Fruit fly (Drosophila melanogaster) whole organism, pupa: ENCODE results near the gene Irk1.

Experiments used
- CG10348 ChIP-seq: fragments of 200-800 bp; sonication (Bioruptor generic); IDR thresholded peaks from 2 replicates; pipeline ENCODE4 v1.3.6; 2022; ENCODE audit warnings: missing biosample characterization, missing genetic modification characterization
- CG12605 ChIP-seq: fragments of 200-800 bp; sonication (Bioruptor generic); IDR thresholded peaks from 2 replicates; pipeline ENCODE4 v1.3.6; 2022; ENCODE audit warnings: missing biosample characterization, missing genetic modification characterization
- CG13204 ChIP-seq: fragments of 200-800 bp; sonication (Bioruptor generic); optimal IDR thresholded peaks from 2 replicates; lab custom pipeline; 2018; ENCODE audit warnings: missing biosample characterization, mild to moderate bottlenecking, missing genetic modification characterization, moderate library complexity
- CG14655 ChIP-seq: fragments of 200-800 bp; sonication (Bioruptor generic); optimal IDR thresholded peaks from 3 replicates; lab custom pipeline; 2017; ENCODE audit warnings: mild to moderate bottlenecking, missing biosample characterization, missing genetic modification reagents, missing genetic modification characterization
- CG15710 ChIP-seq: fragments of 200-800 bp; sonication (Bioruptor generic); optimal IDR thresholded peaks from 2 replicates; lab custom pipeline; 2018; ENCODE audit warnings: missing biosample characterization, mild to moderate bottlenecking, missing genetic modification characterization, moderate library complexity
- CG17806 ChIP-seq: fragments of 200-800 bp; sonication (Bioruptor generic); optimal IDR thresholded peaks from 2 replicates; lab custom pipeline; 2018; ENCODE audit warnings: missing biosample characterization, mild to moderate bottlenecking, missing genetic modification characterization, moderate library complexity
- CG32121 ChIP-seq: fragments of 200-800 bp; sonication (Bioruptor generic); IDR thresholded peaks from 2 replicates; pipeline ENCODE4 v1.3.6; 2022; ENCODE audit warnings: missing biosample characterization, missing genetic modification characterization
- CG34367 ChIP-seq: fragments of 200-800 bp; sonication (Bioruptor generic); optimal IDR thresholded peaks from 2 replicates; lab custom pipeline; 2018; ENCODE audit warnings: missing biosample characterization, mild to moderate bottlenecking, missing genetic modification characterization
- CG4496 ChIP-seq: fragments of 200-800 bp; sonication (Bioruptor generic); IDR thresholded peaks from 3 replicates; pipeline ENCODE4 v1.3.6; 2022; ENCODE audit warnings: missing biosample characterization, missing genetic modification characterization
- CG8301 ChIP-seq: fragments of 200-800 bp; sonication (Bioruptor generic); optimal IDR thresholded peaks from 2 replicates; lab custom pipeline; 2018; ENCODE audit warnings: missing biosample characterization, mild to moderate bottlenecking, missing genetic modification characterization
- CG9948 ChIP-seq: fragments of 200-800 bp; sonication (Bioruptor generic); optimal IDR thresholded peaks from 2 replicates; lab custom pipeline; 2018; ENCODE audit warnings: missing biosample characterization, mild to moderate bottlenecking, missing genetic modification characterization, moderate library complexity
- D1 ChIP-seq: fragments of 200-800 bp; sonication (Bioruptor generic); optimal IDR thresholded peaks from 2 replicates; lab custom pipeline; 2018; ENCODE audit warnings: missing biosample characterization, mild to moderate bottlenecking, missing genetic modification characterization, moderate library complexity
- EcR ChIP-seq: fragments of 200-800 bp; sonication (Bioruptor generic); optimal IDR thresholded peaks from 3 replicates; lab custom pipeline; 2019; ENCODE audit warnings: missing biosample characterization, missing genetic modification characterization, mild to moderate bottlenecking, moderate library complexity, missing genetic modification reagents
- Ets98B ChIP-seq: fragments of 200-800 bp; sonication (Bioruptor generic); IDR thresholded peaks from 2 replicates; pipeline ENCODE4 v1.3.6; 2022; ENCODE audit warnings: missing biosample characterization, missing genetic modification characterization
- Pif1A ChIP-seq: fragments of 200-800 bp; sonication (Bioruptor generic); optimal IDR thresholded peaks from 3 replicates; lab custom pipeline; 2016; ENCODE audit warnings: missing biosample characterization, missing genetic modification characterization
- Pif1B ChIP-seq: fragments of 200-800 bp; sonication (Bioruptor generic); optimal IDR thresholded peaks from 3 replicates; lab custom pipeline; 2016; ENCODE audit warnings: missing biosample characterization, missing genetic modification characterization
- Snoo ChIP-seq: fragments of 200-800 bp; sonication (Bioruptor generic); optimal IDR thresholded peaks from 3 replicates; lab custom pipeline; 2017; ENCODE audit warnings: missing biosample characterization, mild to moderate bottlenecking, missing genetic modification characterization, inconsistent platforms
- fd96Ca ChIP-seq: fragments of 200-800 bp; sonication (Bioruptor generic); IDR thresholded peaks from 3 replicates; pipeline ENCODE4 v1.3.6; 2022; ENCODE audit warnings: missing biosample characterization, missing genetic modification characterization
- gl ChIP-seq: fragments of 200-800 bp; sonication (Bioruptor generic); optimal IDR thresholded peaks from 2 replicates; lab custom pipeline; 2018; ENCODE audit warnings: missing biosample characterization, mild to moderate bottlenecking, missing genetic modification characterization
- rn ChIP-seq: fragments of 200-800 bp; sonication (Bioruptor generic); IDR thresholded peaks from 2 replicates; pipeline ENCODE4 v1.3.6; 2022; ENCODE audit warnings: missing biosample characterization, missing genetic modification characterization

The Irk1 gene

dm6 chr3R:23138992-23139633 is 29.0 kb upstream of the Irk1 start:
- no peak for TF ChIP-seq gl (tag; lab: Kevin White, UChicago)
- no peak for TF ChIP-seq CG14655 (GFP tag; lab: Kevin White, UChicago)

dm6 chr3R:23139634-23140010 is 28.5 kb upstream of the Irk1 start:
- TF ChIP-seq Pif1B (GFP tag; lab: Kevin White, UChicago) (no peak), CG4496 (GFP tag; lab: Robert Waterston, UW) (peak; percentile 27; the same call in 1 of the 3 replicates)

dm6 chr3R:23140280-23140679 is 27.8 kb upstream of the Irk1 start:
- TF ChIP-seq CG17806 = no peak
- TF ChIP-seq fd96Ca (GFP tag; lab: Robert Waterston, UW) = no peak
- TF ChIP-seq D1 (tag; lab: Kevin White, UChicago) = no peak
- TF ChIP-seq CG15710 (tag; lab: Kevin White, UChicago) = no peak
- TF ChIP-seq rn (GFP tag; lab: Robert Waterston, UW) = no peak
- no peak for TF ChIP-seq EcR (GFP tag; lab: Kevin White, UChicago)
- no peak for TF ChIP-seq Pif1B (GFP tag; lab: Kevin White, UChicago)

- TF ChIP-seq Pif1A (GFP tag; lab: Kevin White, UChicago) = no peak
- no peak for TF ChIP-seq CG4496 (GFP tag; lab: Robert Waterston, UW)
- no peak for TF ChIP-seq CG34367 (tag; lab: Kevin White, UChicago)
- TF ChIP-seq CG14655 (GFP tag; lab: Kevin White, UChicago) = no peak
- no peak for TF ChIP-seq D1 (tag; lab: Kevin White, UChicago)
- TF ChIP-seq CG9948 (tag; lab: Kevin White, UChicago) = no peak
- no peak for TF ChIP-seq CG10348 (GFP tag; lab: Robert Waterston, UW)
- no peak for TF ChIP-seq CG8301 (tag; lab: Kevin White, UChicago)
- TF ChIP-seq CG32121 (GFP tag; lab: Robert Waterston, UW) = no peak
- no peak for TF ChIP-seq CG17806
- TF ChIP-seq fd96Ca (GFP tag; lab: Robert Waterston, UW) = no peak
- TF ChIP-seq rn (GFP tag; lab: Robert Waterston, UW) = no peak
- no peak for TF ChIP-seq CG13204 (GFP tag; lab: Kevin White, UChicago)
- no peak for TF ChIP-seq Snoo
- no peak for TF ChIP-seq Ets98B
Observed at dm6 chr3R:23141113-23141512, 27.0 kb upstream of the Irk1 start.

- TF ChIP-seq fd96Ca (GFP tag; lab: Robert Waterston, UW) (no peak), CG4496 (GFP tag; lab: Robert Waterston, UW) (0 out of 3 replicates have a peak, but pooled peaks have one; percentile 49)
Observed at dm6 chr3R:23141678-23142338, 26.3 kb upstream of the Irk1 start, which contains the start of gene hh. TSS of gene hh (minus strand) at chr3R:23141906.

- TF ChIP-seq Snoo (no peak), CG14655 (GFP tag; lab: Kevin White, UChicago) (no peak), CG15710 (tag; lab: Kevin White, UChicago) (no peak), CG32121 (GFP tag; lab: Robert Waterston, UW) (no peak), CG10348 (GFP tag; lab: Robert Waterston, UW) (no peak), EcR (GFP tag; lab: Kevin White, UChicago) (no peak), Pif1B (GFP tag; lab: Kevin White, UChicago) (no peak), CG4496 (GFP tag; lab: Robert Waterston, UW) (no peak), CG13204 (GFP tag; lab: Kevin White, UChicago) (no peak), Pif1A (GFP tag; lab: Kevin White, UChicago) (no peak), CG12605 (GFP tag; lab: Robert Waterston, UW) (no peak), Ets98B (no peak), CG8301 (tag; lab: Kevin White, UChicago) (no peak), D1 (tag; lab: Kevin White, UChicago) (no peak)
Observed at dm6 chr3R:23143440-23143839, 24.7 kb upstream of the Irk1 start.

dm6 chr3R:23144654-23145053 is 23.5 kb upstream of the Irk1 start:
- TF ChIP-seq CG17806 (peak; percentile 13), CG12605 (GFP tag; lab: Robert Waterston, UW) (no peak), CG32121 (GFP tag; lab: Robert Waterston, UW) (no peak), CG14655 (GFP tag; lab: Kevin White, UChicago) (peak; percentile 15), CG10348 (GFP tag; lab: Robert Waterston, UW) (no peak), CG4496 (GFP tag; lab: Robert Waterston, UW) (no peak), EcR (GFP tag; lab: Kevin White, UChicago) (peak; percentile 25), gl (tag; lab: Kevin White, UChicago) (no peak), Ets98B (no peak), fd96Ca (GFP tag; lab: Robert Waterston, UW) (no peak), CG15710 (tag; lab: Kevin White, UChicago) (peak; percentile 38), Pif1B (GFP tag; lab: Kevin White, UChicago) (no peak)
- TF ChIP-seq, all 21 proteins: peak for 4
